Worm (Caenorhabditis elegans) whole organism, young adult: ENCODE results near the gene fbxc-25.

Experiments
- F37B4.10 ChIP-seq: fragments of 200-800 bp; sonication (Bioruptor generic); IDR thresholded peaks from 2 replicates; pipeline ENCODE4 v1.3.6; 2022; ENCODE audit warnings: missing genetic modification characterization, missing compliant biosample characterization
- cebp-2 ChIP-seq: fragments of 200-800 bp; sonication (Bioruptor generic); IDR thresholded peaks from 2 replicates; pipeline ENCODE4 v1.3.6; 2022; ENCODE audit warnings: missing genetic modification characterization, missing compliant biosample characterization
- hlh-12 ChIP-seq: sonication (generic microtip); optimal IDR thresholded peaks from 2 replicates; lab custom pipeline; 2016; ENCODE audit warnings: missing genetic modification characterization, missing compliant biosample characterization
- hlh-26 ChIP-seq: fragments of 200-800 bp; sonication (Bioruptor generic); conservative IDR thresholded peaks from 2 replicates; pipeline ENCODE4 v1.3.6; 2022; ENCODE audit warnings: missing genetic modification reagents, missing genetic modification characterization, missing compliant biosample characterization
- madf-10 ChIP-seq: sonication (generic microtip); optimal IDR thresholded peaks from 2 replicates; lab custom pipeline; 2016; ENCODE audit warnings: mild to moderate bottlenecking, missing genetic modification characterization, missing compliant biosample characterization
- snpc-4 ChIP-seq, 5 experiments: fragments of 150-350 bp in 1 of 5; sonication (generic microtip) in 4 of 5; optimal IDR thresholded peaks; 2 replicates each; lab custom pipeline; 2014 to 2018; ENCODE audit warnings: missing genetic modification characterization in 5 of 5, missing biosample characterization in 3 of 5, antibody characterized with exemption in 2 of 5, mild to moderate bottlenecking in 2 of 5, missing compliant biosample characterization in 2 of 5, missing genotype in 2 of 5, moderate library complexity in 2 of 5, missing genetic modification reagents in 1 of 5
- xnd-1 ChIP-seq: sonication (generic microtip); optimal IDR thresholded peaks from 2 replicates; lab custom pipeline; 2016; ENCODE audit warnings: missing genotype, missing genetic modification reagents, missing genetic modification characterization, missing compliant biosample characterization

ce11 chrII:2251617-2252016 is 44.4 kb downstream of the fbxc-25 start:
- TF ChIP-seq xnd-1 (no peak), cebp-2 (GFP tag; lab: Robert Waterston, UW) (no peak), snpc-4 (GFP tag; optimal IDR thresholded peaks at IDR 0.05; lab: Kevin White, UChicago) (no peak), snpc-4 (tag; optimal IDR thresholded peaks at IDR 0.05; lab: Kevin White, UChicago) (no peak), hlh-12 (tag; lab: Kevin White, UChicago) (no peak), hlh-26 (GFP tag; lab: Robert Waterston, UW) (no peak), F37B4.10 (no peak), madf-10 (tag; lab: Kevin White, UChicago) (no peak)
